Worm (Caenorhabditis elegans) whole organism, L2 larva: Measurements from ENCODE around the gene trm-1.

Experiments
- C34F6.9 ChIP-seq: fragments of 150-350 bp; optimal IDR thresholded peaks from 2 replicates; lab custom pipeline; 2014; ENCODE audit warnings: missing biosample characterization, missing genetic modification characterization
- F13H6.1 ChIP-seq: sonication (generic microtip); optimal IDR thresholded peaks from 2 replicates; lab custom pipeline; 2016; ENCODE audit warnings: missing genetic modification characterization, missing compliant biosample characterization
- R02D3.7 ChIP-seq: fragments of 150-350 bp; optimal IDR thresholded peaks from 2 replicates; lab custom pipeline; 2014; ENCODE audit warnings: missing biosample characterization, missing genetic modification characterization
- Y55F3AM.14 ChIP-seq: fragments of 200-800 bp; sonication (Bioruptor generic); optimal IDR thresholded peaks from 2 replicates; lab custom pipeline; 2018; ENCODE audit warnings: mild to moderate bottlenecking, missing genetic modification characterization, missing compliant biosample characterization
- aly-2 ChIP-seq: fragments of 150-350 bp; optimal IDR thresholded peaks from 2 replicates; lab custom pipeline; 2014; ENCODE audit warnings: missing biosample characterization, missing genetic modification characterization
- blmp-1 ChIP-seq: sonication (generic microtip); optimal IDR thresholded peaks from 2 replicates; lab custom pipeline; 2017; ENCODE audit warnings: missing genetic modification characterization, mild to moderate bottlenecking, missing compliant biosample characterization, antibody characterized with exemption, moderate library complexity; ENCODE audit not compliant: insufficient read depth
- ceh-16 ChIP-seq: fragments of 150-350 bp; optimal IDR thresholded peaks from 2 replicates; lab custom pipeline; 2014; ENCODE audit warnings: missing biosample characterization, missing genetic modification characterization
- ceh-82 ChIP-seq: fragments of 150-350 bp; optimal IDR thresholded peaks from 2 replicates; lab custom pipeline; 2014; ENCODE audit warnings: missing biosample characterization, missing genetic modification characterization
- crh-2 ChIP-seq: sonication (generic microtip); optimal IDR thresholded peaks from 2 replicates; lab custom pipeline; 2017; ENCODE audit warnings: missing biosample characterization, missing genetic modification characterization
- fos-1 ChIP-seq: fragments of 150-350 bp; optimal IDR thresholded peaks from 2 replicates; lab custom pipeline; 2014; ENCODE audit warnings: missing biosample characterization, missing genetic modification characterization
- lin-11 ChIP-seq: fragments of 150-350 bp; sonication (generic microtip); optimal IDR thresholded peaks from 2 replicates; lab custom pipeline; 2014; ENCODE audit warnings: missing biosample characterization, missing genetic modification characterization, inconsistent platforms, mixed read lengths
- lin-13 ChIP-seq: fragments of 150-350 bp; optimal IDR thresholded peaks from 2 replicates; lab custom pipeline; 2014; ENCODE audit warnings: missing biosample characterization, missing genetic modification reagents, missing genetic modification characterization
- lin-39 ChIP-seq: fragments of 150-350 bp; optimal IDR thresholded peaks from 2 replicates; lab custom pipeline; 2014; ENCODE audit warnings: missing biosample characterization, missing genetic modification reagents, missing genetic modification characterization
- lsy-2 ChIP-seq, 2 experiments: fragments of 150-350 bp in 1 of 2; sonication (generic microtip) in 1 of 2; optimal IDR thresholded peaks; 2 replicates each; lab custom pipeline; 2014 to 2017; ENCODE audit warnings: missing biosample characterization in 2 of 2, missing genetic modification characterization in 2 of 2
- mab-5 ChIP-seq: fragments of 150-350 bp; optimal IDR thresholded peaks from 2 replicates; lab custom pipeline; 2014; ENCODE audit warnings: missing biosample characterization, missing genetic modification characterization
- mdl-1 ChIP-seq, 2 experiments: fragments of 150-350 bp in 1 of 2; sonication (generic microtip) in 1 of 2; optimal IDR thresholded peaks; 2 replicates each; lab custom pipeline; 2017; ENCODE audit warnings: missing biosample characterization in 2 of 2, missing genetic modification characterization in 2 of 2
- nhr-11 ChIP-seq: fragments of 150-350 bp; optimal IDR thresholded peaks from 2 replicates; lab custom pipeline; 2014; ENCODE audit warnings: missing biosample characterization, missing genetic modification characterization
- nhr-12 ChIP-seq: fragments of 150-350 bp; optimal IDR thresholded peaks from 2 replicates; lab custom pipeline; 2014; ENCODE audit warnings: missing biosample characterization, missing genetic modification characterization
- nhr-129 ChIP-seq: fragments of 150-350 bp; optimal IDR thresholded peaks from 2 replicates; lab custom pipeline; 2014; ENCODE audit warnings: missing biosample characterization, missing genetic modification characterization
- nhr-21 ChIP-seq: fragments of 150-350 bp; optimal IDR thresholded peaks from 2 replicates; lab custom pipeline; 2014; ENCODE audit warnings: missing biosample characterization, missing genetic modification characterization
- nhr-23 ChIP-seq: fragments of 150-350 bp; optimal IDR thresholded peaks from 2 replicates; lab custom pipeline; 2014; ENCODE audit warnings: missing biosample characterization, missing genetic modification reagents, missing genetic modification characterization
- nhr-237 ChIP-seq: fragments of 150-350 bp; optimal IDR thresholded peaks from 2 replicates; lab custom pipeline; 2014; ENCODE audit warnings: missing biosample characterization, missing genetic modification characterization
- nhr-77 ChIP-seq: fragments of 150-350 bp; optimal IDR thresholded peaks from 2 replicates; lab custom pipeline; 2014; ENCODE audit warnings: missing biosample characterization, missing genetic modification characterization
- sma-9 ChIP-seq, 2 experiments: fragments of 150-350 bp in 1 of 2; sonication (generic microtip) in 1 of 2; optimal IDR thresholded peaks; 2 replicates each; lab custom pipeline; 2014 to 2016; ENCODE audit warnings: missing genetic modification characterization in 2 of 2, mild to moderate bottlenecking in 1 of 2, missing biosample characterization in 1 of 2, missing compliant biosample characterization in 1 of 2, missing genetic modification reagents in 1 of 2, moderate library complexity in 1 of 2
- snpc-4 ChIP-seq: fragments of 150-350 bp; optimal IDR thresholded peaks from 2 replicates; lab custom pipeline; 2014; ENCODE audit warnings: missing biosample characterization, missing genetic modification characterization
- unc-39 ChIP-seq: fragments of 150-350 bp; optimal IDR thresholded peaks from 2 replicates; lab custom pipeline; 2014; ENCODE audit warnings: missing biosample characterization, missing genetic modification characterization
- unc-55 ChIP-seq: fragments of 150-350 bp; sonication (generic microtip); optimal IDR thresholded peaks from 3 replicates; lab custom pipeline; 2014; ENCODE audit warnings: missing biosample characterization, missing genetic modification reagents, missing genetic modification characterization
- unc-62 ChIP-seq: fragments of 150-350 bp; optimal IDR thresholded peaks from 2 replicates; lab custom pipeline; 2014; ENCODE audit warnings: missing biosample characterization, missing genetic modification reagents, missing genetic modification characterization
- ztf-1 ChIP-seq: fragments of 200-800 bp; sonication (Bioruptor generic); conservative IDR thresholded peaks from 2 replicates; pipeline ENCODE4 v1.3.6; 2022; ENCODE audit warnings: missing genetic modification characterization, missing compliant biosample characterization
- ztf-4 ChIP-seq: fragments of 150-350 bp; optimal IDR thresholded peaks from 2 replicates; lab custom pipeline; 2014; ENCODE audit warnings: missing biosample characterization, missing genetic modification characterization

trm-1 gene

DNA sequence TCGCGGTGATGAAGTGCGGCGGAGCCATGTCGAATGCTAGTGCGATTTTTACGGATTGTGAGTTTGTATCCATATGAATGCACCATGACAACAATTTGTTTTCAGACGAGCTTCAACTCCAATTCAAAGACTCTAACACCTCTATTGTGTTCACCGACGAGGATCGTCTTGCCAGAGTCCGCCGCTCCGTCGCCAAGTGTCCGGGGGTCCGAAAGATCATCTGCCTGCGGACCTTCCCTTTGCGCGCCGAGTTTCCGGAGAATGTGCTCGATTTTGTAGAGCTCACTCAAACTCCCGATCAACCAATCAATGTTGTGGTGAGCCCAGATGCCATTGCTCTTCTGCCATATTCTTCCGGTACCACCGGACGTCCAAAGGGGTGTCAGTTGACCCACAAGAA, 38.3 kb downstream of the trm-1 start:
- no peak for TF ChIP-seq nhr-12 (tag; lab: Kevin White, UChicago)
- TF ChIP-seq nhr-23 (tag; lab: Kevin White, UChicago): no peak
- no peak for TF ChIP-seq Y55F3AM.14 (GFP tag; lab: Kevin White, UChicago)
- no peak for TF ChIP-seq unc-55 (GFP tag; lab: Kevin White, UChicago)
- no peak for TF ChIP-seq snpc-4 (tag; lab: Kevin White, UChicago)
- TF ChIP-seq fos-1: no peak
- TF ChIP-seq aly-2 (tag; lab: Kevin White, UChicago): no peak
- no peak for TF ChIP-seq F13H6.1 (tag; lab: Kevin White, UChicago)
- TF ChIP-seq R02D3.7: no peak
- no peak for TF ChIP-seq ztf-1
- TF ChIP-seq lsy-2 (tag; optimal IDR thresholded peaks at IDR 0.05; lab: Kevin White, UChicago): no peak
- no peak for TF ChIP-seq nhr-11 (tag; lab: Kevin White, UChicago)

DNA sequence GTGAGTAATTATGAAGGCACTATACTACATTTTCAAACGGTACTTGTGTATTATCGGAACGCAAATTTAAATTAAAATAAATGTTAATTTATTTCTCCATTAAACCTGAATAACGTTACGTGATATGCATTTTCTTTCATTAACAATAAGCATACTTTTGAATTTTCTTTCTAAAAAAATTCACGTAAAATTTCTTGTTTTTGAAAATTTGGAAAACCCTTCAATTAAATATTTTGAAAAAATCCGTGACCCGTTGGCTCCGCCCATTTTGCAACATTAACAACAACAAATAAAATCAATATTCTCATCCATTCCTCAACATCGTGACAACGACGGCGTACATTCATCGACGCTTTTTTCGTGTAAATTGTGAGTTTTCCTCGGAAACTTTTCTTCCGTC, 39.2 kb downstream of the trm-1 start, which contains the start of gene acs-10:
acs-10 (plus strand) TSS at position 301 of the 400 bp plus-strand sequence.
- TF ChIP-seq nhr-77 (no peak), nhr-129 (tag; lab: Kevin White, UChicago) (no peak), unc-39 (tag; lab: Kevin White, UChicago) (no peak), ceh-82 (tag; lab: Kevin White, UChicago) (no peak), snpc-4 (tag; lab: Kevin White, UChicago) (no peak), nhr-21 (no peak), lin-11 (tag; lab: Kevin White, UChicago) (no peak), aly-2 (tag; lab: Kevin White, UChicago) (no peak), nhr-237 (tag; lab: Kevin White, UChicago) (no peak), F13H6.1 (tag; lab: Kevin White, UChicago) (no peak)
- TF ChIP-seq, all 48 proteins: peak for 0

DNA sequence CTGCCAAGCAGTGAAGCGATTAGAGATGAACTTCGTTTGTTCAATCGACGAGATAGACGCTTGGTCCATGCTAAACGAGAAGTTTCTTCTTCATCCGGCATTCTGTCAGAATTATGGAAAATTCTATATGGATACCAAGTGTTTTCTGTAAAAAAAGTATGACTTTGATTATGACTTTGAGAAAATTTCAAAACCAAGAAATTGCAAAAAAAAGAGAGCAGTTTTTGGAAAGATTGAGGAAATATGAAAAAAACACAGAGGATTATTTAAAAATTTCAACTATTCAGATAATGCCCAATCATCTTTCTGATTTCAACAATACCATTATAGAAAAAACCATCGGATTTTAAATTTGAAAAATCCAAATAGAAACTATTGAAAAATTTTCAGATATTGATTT, 40.1 kb downstream of the trm-1 start, which contains the start of gene par-1:
par-1 (minus strand) TSS at position 101 of the 400 bp plus-strand sequence.
- no peak for TF ChIP-seq nhr-129 (tag; lab: Kevin White, UChicago)
- TF ChIP-seq crh-2 (tag; lab: Kevin White, UChicago): no peak
- TF ChIP-seq F13H6.1 (tag; lab: Kevin White, UChicago): no peak
- TF ChIP-seq snpc-4 (tag; lab: Kevin White, UChicago): no peak

- TF ChIP-seq sma-9 (GFP tag; optimal IDR thresholded peaks at IDR 0.05; lab: Kevin White, UChicago): peak; percentile 72
- no peak for TF ChIP-seq sma-9 (tag; optimal IDR thresholded peaks at IDR 0.05; lab: Kevin White, UChicago)
- TF ChIP-seq ceh-16 (tag; lab: Kevin White, UChicago): no peak
- peak; percentile 81 for TF ChIP-seq unc-55 (GFP tag; lab: Kevin White, UChicago)
- TF ChIP-seq ztf-4: no peak
- TF ChIP-seq lsy-2 (tag; optimal IDR thresholded peaks at IDR 0.05; lab: Kevin White, UChicago): peak; percentile 8 to 67
- no peak for TF ChIP-seq unc-62 (GFP tag; lab: Kevin White, UChicago)
- TF ChIP-seq blmp-1: no peak
- TF ChIP-seq aly-2 (tag; lab: Kevin White, UChicago): no peak
- TF ChIP-seq ceh-82 (tag; lab: Kevin White, UChicago): no peak
- TF ChIP-seq F13H6.1 (tag; lab: Kevin White, UChicago): peak; percentile 40
- peak in 1 of 2 experiments; percentile 9 for TF ChIP-seq mdl-1 (tag; optimal IDR thresholded peaks at IDR 0.05; lab: Kevin White, UChicago)
- TF ChIP-seq C34F6.9 (tag; lab: Kevin White, UChicago): peak; percentile 82
- TF ChIP-seq mab-5: peak; percentile 66
- no peak for TF ChIP-seq lin-39 (tag; lab: Kevin White, UChicago)
- TF ChIP-seq nhr-11 (tag; lab: Kevin White, UChicago): no peak
- peak; percentile 39 for TF ChIP-seq nhr-129 (tag; lab: Kevin White, UChicago)
- TF ChIP-seq Y55F3AM.14 (GFP tag; lab: Kevin White, UChicago): peak; percentile 30
- TF ChIP-seq lin-13: no peak
- peak; percentile 20 for TF ChIP-seq nhr-237 (tag; lab: Kevin White, UChicago)
- no peak for TF ChIP-seq snpc-4 (tag; lab: Kevin White, UChicago)
- TF ChIP-seq, all 48 proteins: peak for 10
Measured at ce11 chrV:14143634-14144033, 41.8 kb downstream of the trm-1 start.

DNA sequence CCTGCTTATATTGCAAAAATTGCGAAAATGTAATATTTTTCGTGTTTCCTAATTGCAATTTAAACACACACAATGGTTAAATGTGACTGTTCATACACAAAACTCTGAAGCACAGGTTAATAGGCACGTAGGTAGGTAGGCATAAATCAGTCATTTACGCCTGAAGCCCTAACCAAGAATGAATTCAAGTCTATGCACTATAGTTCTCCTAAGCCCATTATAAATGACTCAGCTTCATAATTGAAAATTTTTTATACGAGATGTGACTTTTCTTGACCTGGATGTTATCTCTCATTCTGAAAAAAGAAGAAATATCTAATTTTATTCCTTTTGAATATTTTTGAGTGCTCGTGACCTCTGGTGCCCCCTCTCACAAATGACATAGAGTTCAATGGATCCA, 43.6 kb downstream of the trm-1 start:
- no peak for TF ChIP-seq sma-9 (GFP tag; optimal IDR thresholded peaks at IDR 0.05; lab: Kevin White, UChicago)
- no peak for TF ChIP-seq sma-9 (tag; optimal IDR thresholded peaks at IDR 0.05; lab: Kevin White, UChicago)
- TF ChIP-seq, all 48 proteins: peak for 0
